Fruit fly (Drosophila melanogaster): ENCODE results near the gene CG33116.

CG33116 gene

DNA sequence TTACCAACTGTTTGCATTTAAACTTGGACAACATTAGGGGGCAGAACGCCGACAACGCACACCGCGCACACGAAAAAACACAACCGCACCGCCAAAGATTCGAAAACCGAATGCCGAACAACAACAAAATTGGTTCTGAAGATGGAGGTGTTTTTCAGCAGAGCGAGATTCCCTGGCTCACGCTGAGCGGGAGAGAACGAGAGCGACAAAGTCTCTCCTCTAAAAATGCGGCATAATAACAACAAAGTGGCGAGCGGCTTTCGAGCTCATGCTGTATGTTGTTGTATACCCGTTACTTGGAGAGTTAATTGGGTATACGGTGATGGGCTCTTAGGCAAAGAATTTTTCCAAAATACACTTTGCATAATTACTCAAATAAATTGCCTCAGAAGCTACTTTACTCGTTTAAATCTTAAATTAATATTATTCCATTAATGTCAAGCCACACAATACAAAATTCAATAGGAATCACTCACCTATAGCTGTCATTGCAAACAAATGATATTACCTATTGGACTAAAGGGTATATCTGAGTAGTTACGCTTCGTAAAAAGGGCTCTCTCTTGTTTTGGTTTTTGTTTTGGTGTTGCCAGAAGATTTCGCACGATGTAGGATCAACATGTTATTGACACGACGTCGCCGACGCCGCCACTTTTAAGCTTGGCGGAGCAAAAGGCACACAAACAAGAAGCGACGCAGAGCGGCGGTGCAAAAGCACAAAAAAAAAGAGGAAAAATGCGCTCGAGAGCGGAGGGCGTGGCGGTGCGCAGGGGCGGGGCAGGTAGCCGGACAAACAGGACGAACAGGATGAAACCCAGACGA lies 39.4 kb downstream of the CG33116 start (continued):
- TF ChIP-seq vnd (GFP tag; IDR thresholded peaks at IDR 0.05; ENCODE audit: partially characterized antibody), result no peak
- TF ChIP-seq CG11456 (GFP tag; IDR thresholded peaks at IDR 0.05), result no peak; the same call in 2 of the 3 replicates
- no peak for TF ChIP-seq Hr39 (optimal IDR thresholded peaks at IDR 0.05)
- TF ChIP-seq CG17829 (tag; optimal IDR thresholded peaks at IDR 0.05), result peak; percentile 65
- no peak for TF ChIP-seq Dp (GFP tag; optimal IDR thresholded peaks at IDR 0.05)
- TF ChIP-seq Fer2 (tag; optimal IDR thresholded peaks at IDR 0.05), result peak; percentile 40
- peak; percentile 79 for TF ChIP-seq Meics (GFP tag; optimal IDR thresholded peaks at IDR 0.05)
- peak; percentile 63 for TF ChIP-seq Oli (tag; optimal IDR thresholded peaks at IDR 0.05)
- TF ChIP-seq CG14860 (GFP tag; IDR thresholded peaks at IDR 0.05; ENCODE audit: partially characterized antibody), result no peak
- peak; percentile 46; the same call in 1 of the 2 replicates for TF ChIP-seq CG3847 (GFP tag; IDR thresholded peaks at IDR 0.05)
- peak; percentile 63 for TF ChIP-seq tio (GFP tag; optimal IDR thresholded peaks at IDR 0.05)
- peak; percentile 56 to 68 for TF ChIP-seq dpn (GFP tag; optimal IDR thresholded peaks at IDR 0.05)
- TF ChIP-seq danr (GFP tag; IDR thresholded peaks at IDR 0.05), result no peak
- peak; percentile 41; the same call in 1 of the 2 replicates for TF ChIP-seq E2f1 (GFP tag; IDR thresholded peaks at IDR 0.05)
- peak; percentile 65 for TF ChIP-seq Aef1 (GFP tag; IDR thresholded peaks at IDR 0.05)
- peak; percentile 48 for TF ChIP-seq CG4404 (GFP tag; IDR thresholded peaks at IDR 0.05)
- TF ChIP-seq NFAT (GFP tag; IDR thresholded peaks at IDR 0.05), result no peak
- TF ChIP-seq ab (GFP tag; optimal IDR thresholded peaks at IDR 0.05), result no peak
- TF ChIP-seq TFAM (GFP tag; optimal IDR thresholded peaks at IDR 0.05), result no peak
- peak; percentile 62 for TF ChIP-seq CG10979 (tag; optimal IDR thresholded peaks at IDR 0.05)
- no peak for TF ChIP-seq CTCF (GFP tag; optimal IDR thresholded peaks at IDR 0.05)
- peak; percentile 29 for TF ChIP-seq CG30020 (tag; optimal IDR thresholded peaks at IDR 0.05)
- TF ChIP-seq Six4 (GFP tag; optimal IDR thresholded peaks at IDR 0.05), result no peak
- TF ChIP-seq dmrt11E (tag; optimal IDR thresholded peaks at IDR 0.05), result peak; percentile 48
- no peak for TF ChIP-seq Doc2 (GFP tag; IDR thresholded peaks at IDR 0.05)
- TF ChIP-seq stc (GFP tag; IDR thresholded peaks at IDR 0.05), result no peak
- peak; percentile 64 for TF ChIP-seq CG17385 (GFP tag; optimal IDR thresholded peaks at IDR 0.05)
- TF ChIP-seq Dip3 (GFP tag; optimal IDR thresholded peaks at IDR 0.05), result peak; percentile 60
- TF ChIP-seq CG5180 (GFP tag; optimal IDR thresholded peaks at IDR 0.05), result peak; percentile 24
- TF ChIP-seq zfh1 (GFP tag; IDR thresholded peaks at IDR 0.05), result peak; percentile 64; the same call in 2 of the 3 replicates
- TF ChIP-seq CG42726 (GFP tag; IDR thresholded peaks at IDR 0.05; ENCODE audit: partially characterized antibody), result peak; percentile 58
- TF ChIP-seq crp (GFP tag; optimal IDR thresholded peaks at IDR 0.05), result no peak
- no peak for TF ChIP-seq CG2889 (GFP tag; IDR thresholded peaks at IDR 0.05)
- peak; percentile 79 for TF ChIP-seq CG13894 (tag; optimal IDR thresholded peaks at IDR 0.05)
- TF ChIP-seq sqz (GFP tag; optimal IDR thresholded peaks at IDR 0.05), result no peak
- TF ChIP-seq CG13123 (GFP tag; optimal IDR thresholded peaks at IDR 0.05), result peak; percentile 14
- peak; percentile 59 for TF ChIP-seq az2 (GFP tag; optimal IDR thresholded peaks at IDR 0.05)
- TF ChIP-seq maf-S (GFP tag; optimal IDR thresholded peaks at IDR 0.05), result peak; percentile 17
- peak; percentile 26 for TF ChIP-seq slp2 (GFP tag; optimal IDR thresholded peaks at IDR 0.05)
- no peak for TF ChIP-seq Lhr (GFP tag; optimal IDR thresholded peaks at IDR 0.05)
- no peak for TF ChIP-seq tll (GFP tag; optimal IDR thresholded peaks at IDR 0.05)
- peak; percentile 75 for TF ChIP-seq dysf (GFP tag; IDR thresholded peaks at IDR 0.05)
- TF ChIP-seq Bgb (GFP tag; IDR thresholded peaks at IDR 0.05; ENCODE audit: partially characterized antibody), result no peak
- TF ChIP-seq CG10321 (GFP tag; IDR thresholded peaks at IDR 0.05), result no peak
- no peak for TF ChIP-seq CG1024 (GFP tag; IDR thresholded peaks at IDR 0.05)
- TF ChIP-seq Adf1 (GFP tag; IDR thresholded peaks at IDR 0.05), result no peak; the same call in 1 of the 2 replicates
- TF ChIP-seq Mrtf (GFP tag; IDR thresholded peaks at IDR 0.05), result 0 out of 3 replicates have a peak, but pooled peaks have one; percentile 8
- no peak for TF ChIP-seq CG10462 (GFP tag; optimal IDR thresholded peaks at IDR 0.05)
- peak; percentile 78 for TF ChIP-seq CG3281 (GFP tag; optimal IDR thresholded peaks at IDR 0.05)
- TF ChIP-seq gsb (GFP tag; IDR thresholded peaks at IDR 0.05), result no peak
